Fruit fly (Drosophila melanogaster) whole organism, embryonic: ENCODE data around the gene CG42758.

Experiments used
- B-H1 ChIP-seq: fragments of 200-800 bp; sonication (Bioruptor generic); IDR thresholded peaks from 3 replicates; pipeline ENCODE4 v1.3.6; 2022; ENCODE audit warnings: missing biosample characterization, missing genetic modification characterization
- BtbVII ChIP-seq: fragments of 200-800 bp; sonication (Bioruptor generic); optimal IDR thresholded peaks from 3 replicates; lab custom pipeline; 2017; ENCODE audit warnings: missing biosample characterization, mild to moderate bottlenecking, missing genetic modification characterization
- CG1024 ChIP-seq: fragments of 200-800 bp; sonication (Bioruptor generic); IDR thresholded peaks from 2 replicates; pipeline ENCODE4 v1.3.6; 2022; ENCODE audit warnings: missing biosample characterization, missing genetic modification characterization
- CG10274 ChIP-seq: fragments of 200-800 bp; sonication (Bioruptor generic); optimal IDR thresholded peaks from 3 replicates; lab custom pipeline; 2017; ENCODE audit warnings: missing biosample characterization, mild to moderate bottlenecking, missing genetic modification characterization
- CG10654 ChIP-seq: fragments of 200-800 bp; sonication (Bioruptor generic); optimal IDR thresholded peaks from 2 replicates; lab custom pipeline; 2016; ENCODE audit warnings: missing biosample characterization, missing genetic modification characterization
- CG18476 ChIP-seq: fragments of 200-800 bp; sonication (Bioruptor generic); optimal IDR thresholded peaks from 2 replicates; lab custom pipeline; 2016; ENCODE audit warnings: missing biosample characterization, mild to moderate bottlenecking, missing genetic modification characterization
- CG2202 ChIP-seq: fragments of 200-800 bp; sonication (Bioruptor generic); optimal IDR thresholded peaks from 2 replicates; lab custom pipeline; 2018; ENCODE audit warnings: missing biosample characterization, mild to moderate bottlenecking, missing genetic modification characterization
- CG2712 ChIP-seq: fragments of 200-800 bp; optimal IDR thresholded peaks from 3 replicates; lab custom pipeline; 2019; ENCODE audit warnings: missing biosample characterization, mild to moderate bottlenecking, missing genetic modification characterization, moderate library complexity
- CG3065 ChIP-seq: fragments of 200-800 bp; sonication (Bioruptor generic); optimal IDR thresholded peaks from 2 replicates; lab custom pipeline; 2016; ENCODE audit warnings: missing biosample characterization, missing genetic modification characterization
- CG31441 ChIP-seq: fragments of 200-800 bp; sonication (Bioruptor generic); IDR thresholded peaks from 2 replicates; pipeline ENCODE4 v1.3.6; 2022; ENCODE audit warnings: missing biosample characterization, missing genetic modification characterization
- CG3281 ChIP-seq: fragments of 200-800 bp; sonication (Bioruptor generic); optimal IDR thresholded peaks from 3 replicates; lab custom pipeline; 2017; ENCODE audit warnings: missing biosample characterization, mild to moderate bottlenecking, missing genetic modification characterization
- CG4360 ChIP-seq: fragments of 200-800 bp; sonication (Bioruptor generic); IDR thresholded peaks from 2 replicates; pipeline ENCODE4 v1.3.6; 2022; ENCODE audit warnings: missing biosample characterization, missing genetic modification characterization
- CG5245 ChIP-seq: fragments of 200-800 bp; sonication (Bioruptor generic); optimal IDR thresholded peaks from 3 replicates; lab custom pipeline; 2016; ENCODE audit warnings: missing biosample characterization, missing genetic modification characterization
- CG5953 ChIP-seq: fragments of 200-800 bp; sonication (Bioruptor generic); IDR thresholded peaks from 2 replicates; pipeline ENCODE4 v1.3.6; 2022; ENCODE audit warnings: missing biosample characterization, missing genetic modification characterization
- CG6175 ChIP-seq: fragments of 200-800 bp; sonication (Bioruptor generic); IDR thresholded peaks from 3 replicates; pipeline ENCODE4 v1.3.6; 2022; ENCODE audit warnings: missing biosample characterization, missing genetic modification characterization
- CG6654 ChIP-seq: fragments of 200-800 bp; sonication (Bioruptor generic); optimal IDR thresholded peaks from 2 replicates; lab custom pipeline; 2017; ENCODE audit warnings: missing biosample characterization, mild to moderate bottlenecking, missing genetic modification characterization
- CG7556 ChIP-seq: fragments of 200-800 bp; sonication (Bioruptor generic); optimal IDR thresholded peaks from 2 replicates; lab custom pipeline; 2017; ENCODE audit warnings: missing biosample characterization, mild to moderate bottlenecking, missing genetic modification characterization
- CG9609 ChIP-seq: fragments of 200-800 bp; sonication (Bioruptor generic); optimal IDR thresholded peaks from 3 replicates; lab custom pipeline; 2016; ENCODE audit warnings: missing biosample characterization, missing genetic modification characterization
- CrebB ChIP-seq: fragments of 200-800 bp; sonication (Bioruptor generic); optimal IDR thresholded peaks from 3 replicates; lab custom pipeline; 2018; ENCODE audit warnings: missing biosample characterization, mild to moderate bottlenecking, missing genetic modification characterization
- Fer2 ChIP-seq: fragments of 200-800 bp; sonication (Bioruptor generic); optimal IDR thresholded peaks from 2 replicates; lab custom pipeline; 2018; ENCODE audit warnings: missing biosample characterization, mild to moderate bottlenecking, missing genetic modification characterization, moderate library complexity
- Hey ChIP-seq: fragments of 200-800 bp; sonication (Bioruptor generic); optimal IDR thresholded peaks from 3 replicates; lab custom pipeline; 2018; ENCODE audit warnings: missing biosample characterization, mild to moderate bottlenecking, missing genetic modification characterization
- HmgZ ChIP-seq: fragments of 200-800 bp; sonication (Bioruptor generic); optimal IDR thresholded peaks from 2 replicates; lab custom pipeline; 2018; ENCODE audit warnings: missing biosample characterization, mild to moderate bottlenecking, missing genetic modification characterization
- Hr3 ChIP-seq: fragments of 200-800 bp; sonication (Bioruptor generic); optimal IDR thresholded peaks from 3 replicates; lab custom pipeline; 2016; ENCODE audit warnings: missing biosample characterization, missing genetic modification characterization
- MESR4 ChIP-seq: fragments of 200-800 bp; sonication (Bioruptor generic); optimal IDR thresholded peaks from 2 replicates; lab custom pipeline; 2018; ENCODE audit warnings: missing biosample characterization, mild to moderate bottlenecking, missing genetic modification characterization, moderate library complexity
- Ptx1 ChIP-seq: fragments of 200-800 bp; sonication (Bioruptor generic); IDR thresholded peaks from 2 replicates; pipeline ENCODE4 v1.3.6; 2022; ENCODE audit warnings: missing biosample characterization, missing genetic modification characterization
- Rx ChIP-seq: fragments of 200-800 bp; sonication (Bioruptor generic); IDR thresholded peaks from 2 replicates; pipeline ENCODE4 v1.3.6; 2022; ENCODE audit warnings: missing biosample characterization, missing genetic modification characterization
- Scr ChIP-seq: fragments of 200-800 bp; sonication (Bioruptor generic); IDR thresholded peaks from 2 replicates; pipeline ENCODE4 v1.3.6; 2022; ENCODE audit warnings: missing biosample characterization, missing genetic modification characterization; ENCODE audit not compliant: partially characterized antibody
- Sry-β ChIP-seq: fragments of 200-800 bp; sonication (Bioruptor generic); optimal IDR thresholded peaks from 2 replicates; lab custom pipeline; 2018; ENCODE audit warnings: missing biosample characterization, mild to moderate bottlenecking, missing genetic modification characterization, moderate library complexity
- Sry-δ ChIP-seq: fragments of 200-800 bp; sonication (Bioruptor generic); optimal IDR thresholded peaks from 2 replicates; lab custom pipeline; 2016; ENCODE audit warnings: missing biosample characterization, missing genetic modification characterization
- cg ChIP-seq: fragments of 200-800 bp; sonication (Bioruptor generic); optimal IDR thresholded peaks from 3 replicates; lab custom pipeline; 2019; ENCODE audit warnings: missing biosample characterization, mild to moderate bottlenecking, missing genetic modification characterization, moderate library complexity
- chn ChIP-seq: fragments of 200-800 bp; sonication (Bioruptor generic); optimal IDR thresholded peaks from 2 replicates; lab custom pipeline; 2016; ENCODE audit warnings: missing biosample characterization, missing genetic modification characterization
- crp ChIP-seq, 2 experiments: fragments of 200-800 bp; sonication (Bioruptor generic); optimal IDR thresholded peaks; 2 replicates in 1 of 2; 3 replicates in 1 of 2; lab custom pipeline; 2017; ENCODE audit warnings: missing biosample characterization in 2 of 2, missing genetic modification characterization in 2 of 2, mild to moderate bottlenecking in 1 of 2, moderate library complexity in 1 of 2
- dan ChIP-seq: fragments of 200-800 bp; sonication (Bioruptor generic); IDR thresholded peaks from 2 replicates; pipeline ENCODE4 v1.3.6; 2022; ENCODE audit warnings: missing biosample characterization, missing genetic modification characterization
- ems ChIP-seq: fragments of 200-800 bp; sonication (Bioruptor generic); optimal IDR thresholded peaks from 3 replicates; lab custom pipeline; 2016; ENCODE audit warnings: missing biosample characterization, missing genetic modification characterization
- esg ChIP-seq: fragments of 200-800 bp; sonication (Bioruptor generic); conservative IDR thresholded peaks from 2 replicates; pipeline ENCODE4 v1.3.6; 2022; ENCODE audit warnings: missing biosample characterization, missing genetic modification characterization
- eyg ChIP-seq: fragments of 200-800 bp; sonication (Bioruptor generic); optimal IDR thresholded peaks from 3 replicates; lab custom pipeline; 2016; ENCODE audit warnings: missing biosample characterization, missing genetic modification characterization
- grau ChIP-seq: fragments of 200-800 bp; optimal IDR thresholded peaks from 3 replicates; lab custom pipeline; 2019; ENCODE audit warnings: missing biosample characterization, mild to moderate bottlenecking, missing genetic modification characterization, moderate library complexity
- h ChIP-seq: fragments of >200 bp; optimal IDR thresholded peaks from 2 replicates; lab custom pipeline; 2017
- klu ChIP-seq: fragments of 200-800 bp; sonication (Bioruptor generic); IDR thresholded peaks from 2 replicates; pipeline ENCODE4 v1.3.6; 2022; ENCODE audit warnings: missing biosample characterization, missing genetic modification characterization
- kni ChIP-seq: fragments of 200-800 bp; sonication (Bioruptor generic); optimal IDR thresholded peaks from 3 replicates; lab custom pipeline; 2017; ENCODE audit warnings: mild to moderate bottlenecking, missing biosample characterization, missing genetic modification reagents, missing genetic modification characterization
- knrl ChIP-seq: fragments of 200-800 bp; sonication (Bioruptor generic); IDR thresholded peaks from 3 replicates; pipeline ENCODE4 v1.3.6; 2022; ENCODE audit warnings: missing biosample characterization, missing genetic modification characterization; ENCODE audit not compliant: partially characterized antibody
- lab ChIP-seq: fragments of 200-800 bp; sonication (Bioruptor generic); optimal IDR thresholded peaks from 3 replicates; lab custom pipeline; 2017; ENCODE audit warnings: missing biosample characterization, missing genetic modification characterization, mild to moderate bottlenecking, moderate library complexity, missing genetic modification reagents
- luna ChIP-seq: fragments of 200-800 bp; sonication (Bioruptor generic); optimal IDR thresholded peaks from 2 replicates; lab custom pipeline; 2016; ENCODE audit warnings: missing biosample characterization, missing genetic modification characterization
- mirr ChIP-seq: fragments of 200-800 bp; sonication (Bioruptor generic); optimal IDR thresholded peaks from 3 replicates; lab custom pipeline; 2018; ENCODE audit warnings: missing biosample characterization, mild to moderate bottlenecking, missing genetic modification characterization
- nau ChIP-seq: fragments of 200-800 bp; sonication (Bioruptor generic); optimal IDR thresholded peaks from 3 replicates; lab custom pipeline; 2017; ENCODE audit warnings: missing biosample characterization, mild to moderate bottlenecking, missing genetic modification characterization, missing genetic modification reagents
- oc ChIP-seq: fragments of 200-800 bp; sonication (Bioruptor generic); optimal IDR thresholded peaks from 2 replicates; lab custom pipeline; 2018; ENCODE audit warnings: missing biosample characterization, mild to moderate bottlenecking, missing genetic modification characterization, moderate library complexity
- phol ChIP-seq: fragments of 200-800 bp; sonication (Bioruptor generic); optimal IDR thresholded peaks from 3 replicates; lab custom pipeline; 2018; ENCODE audit warnings: missing biosample characterization, mild to moderate bottlenecking, missing genetic modification characterization, moderate library complexity
- pzg ChIP-seq: fragments of 200-800 bp; sonication (Bioruptor generic); optimal IDR thresholded peaks from 3 replicates; lab custom pipeline; 2018; ENCODE audit warnings: missing biosample characterization, mild to moderate bottlenecking, missing genetic modification characterization, moderate library complexity
- sima ChIP-seq: fragments of 200-800 bp; sonication (Bioruptor generic); optimal IDR thresholded peaks from 2 replicates; lab custom pipeline; 2016; ENCODE audit warnings: missing biosample characterization, missing genetic modification characterization
- sna ChIP-seq: fragments of 200-800 bp; sonication (Bioruptor generic); IDR thresholded peaks from 2 replicates; pipeline ENCODE4 v1.3.6; 2022; ENCODE audit warnings: missing biosample characterization, missing genetic modification characterization; ENCODE audit not compliant: partially characterized antibody
- zen ChIP-seq: fragments of 200-800 bp; sonication (Bioruptor generic); optimal IDR thresholded peaks from 3 replicates; lab custom pipeline; 2018; ENCODE audit warnings: missing biosample characterization, mild to moderate bottlenecking, missing genetic modification characterization, moderate library complexity
- zfh2 ChIP-seq: fragments of 200-800 bp; sonication (Bioruptor generic); optimal IDR thresholded peaks from 2 replicates; lab custom pipeline; 2016; ENCODE audit warnings: missing biosample characterization, missing genetic modification characterization

The CG42758 gene

DNA sequence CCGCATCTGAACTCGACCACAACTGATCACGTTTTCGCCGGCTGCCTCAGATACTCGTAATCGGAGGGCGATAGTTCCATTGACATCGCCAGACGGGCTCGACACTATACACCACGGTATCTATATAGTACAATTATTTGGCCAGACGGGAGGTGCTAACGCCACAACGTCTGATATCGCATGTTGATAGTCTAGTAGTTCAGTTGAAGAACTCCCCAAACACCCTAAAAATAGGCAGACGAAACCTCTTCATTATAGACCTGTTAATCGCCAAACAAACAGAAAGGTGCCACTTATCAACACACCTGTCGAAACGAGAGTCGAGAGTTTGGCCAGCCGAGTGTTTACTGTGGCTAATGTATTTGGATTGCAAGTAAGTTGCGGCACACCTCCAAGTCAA is 12.2 kb upstream of the CG42758 start (continued):
- TF ChIP-seq CG4360 (GFP tag; lab: Robert Waterston, UW) (no peak), CG18476 (GFP tag; lab: Kevin White, UChicago) (no peak), HmgZ (tag; lab: Kevin White, UChicago) (peak; percentile 48), CG2712 (peak; percentile 28), MESR4 (GFP tag; lab: Kevin White, UChicago) (no peak), B-H1 (GFP tag; lab: Robert Waterston, UW) (no peak), esg (GFP tag; lab: Robert Waterston, UW) (no peak), cg (no peak), CG6175 (GFP tag; lab: Robert Waterston, UW) (no peak; the same call in 2 of the 3 replicates), CG7556 (GFP tag; lab: Kevin White, UChicago) (no peak), crp (GFP tag; optimal IDR thresholded peaks at IDR 0.05; lab: Kevin White, UChicago) (no peak), dan (no peak), lab (peak; percentile 72), CG10654 (GFP tag; lab: Kevin White, UChicago) (no peak), CG31441 (GFP tag; lab: Robert Waterston, UW) (peak; percentile 42; the same call in 1 of the 2 replicates), Sry-δ (GFP tag; lab: Kevin White, UChicago) (peak; percentile 5), BtbVII (peak; percentile 69), CG10274 (GFP tag; lab: Kevin White, UChicago) (no peak), CG5953 (GFP tag; lab: Robert Waterston, UW) (no peak), CG2202 (tag; lab: Kevin White, UChicago) (peak; percentile 17), CrebB (tag; lab: Kevin White, UChicago) (peak; percentile 66), Fer2 (tag; lab: Kevin White, UChicago) (no peak), CG6654 (no peak), klu (GFP tag; lab: Robert Waterston, UW) (no peak), sna (GFP tag; lab: Robert Waterston, UW) (no peak), luna (GFP tag; lab: Kevin White, UChicago) (no peak), pzg (GFP tag; lab: Kevin White, UChicago) (no peak), eyg (GFP tag; lab: Kevin White, UChicago) (no peak), Ptx1 (GFP tag; lab: Robert Waterston, UW) (no peak), CG5245 (GFP tag; lab: Kevin White, UChicago) (no peak), CG3065 (GFP tag; lab: Kevin White, UChicago) (no peak), knrl (no peak), ems (no peak), CG1024 (GFP tag; lab: Robert Waterston, UW) (no peak), CG3281 (GFP tag; lab: Kevin White, UChicago) (peak; percentile 40), zfh2 (GFP tag; lab: Kevin White, UChicago) (no peak), CG9609 (GFP tag; lab: Kevin White, UChicago) (no peak), sima (GFP tag; lab: Kevin White, UChicago) (no peak), phol (tag; lab: Kevin White, UChicago) (no peak), zen (tag; lab: Kevin White, UChicago) (peak; percentile 73), grau (tag; lab: Kevin White, UChicago) (peak; percentile 88), Sry-β (GFP tag; lab: Kevin White, UChicago) (no peak), kni (GFP tag; lab: Kevin White, UChicago) (peak; percentile 88), Scr (GFP tag; lab: Robert Waterston, UW) (no peak), Rx (GFP tag; lab: Robert Waterston, UW) (no peak), Hr3 (GFP tag; lab: Kevin White, UChicago) (no peak), nau (GFP tag; lab: Kevin White, UChicago) (peak; percentile 61), Hey (tag; lab: Kevin White, UChicago) (peak; percentile 58), mirr (GFP tag; lab: Kevin White, UChicago) (peak; percentile 83), chn (GFP tag; lab: Kevin White, UChicago) (no peak), h (no peak), oc (tag; lab: Kevin White, UChicago) (peak; percentile 25)
